Worm (Caenorhabditis elegans) whole organism, L1 larva: Measurements from ENCODE around the gene C04A11.1.

Experiments
- ceh-82 ChIP-seq, 3 experiments: fragments of 150-350 bp in 1 of 3; sonication (generic microtip) in 2 of 3; optimal IDR thresholded peaks; 2 replicates each; lab custom pipeline; 2014 to 2017; ENCODE audit warnings: missing biosample characterization in 3 of 3, missing genetic modification characterization in 3 of 3
- elt-2 ChIP-seq: sonication (generic microtip); optimal IDR thresholded peaks from 2 replicates; lab custom pipeline; 2016; ENCODE audit warnings: missing genetic modification characterization, mild to moderate bottlenecking, inconsistent platforms, missing compliant biosample characterization, missing genetic modification reagents
- ets-5 ChIP-seq: fragments of 200-800 bp; sonication (Bioruptor generic); IDR thresholded peaks from 2 replicates; pipeline ENCODE4 v1.3.6; 2022; ENCODE audit warnings: missing genetic modification characterization, missing compliant biosample characterization
- fos-1 ChIP-seq: fragments of 150-350 bp; optimal IDR thresholded peaks from 2 replicates; lab custom pipeline; 2014; ENCODE audit warnings: missing biosample characterization, missing genetic modification characterization
- mef-2 ChIP-seq: fragments of 150-350 bp; optimal IDR thresholded peaks from 2 replicates; lab custom pipeline; 2014; ENCODE audit warnings: missing biosample characterization, missing genetic modification characterization
- nhr-237 ChIP-seq: fragments of 150-350 bp; optimal IDR thresholded peaks from 2 replicates; lab custom pipeline; 2014; ENCODE audit warnings: missing biosample characterization, missing genetic modification characterization
- nhr-77 ChIP-seq: fragments of 150-350 bp; optimal IDR thresholded peaks from 2 replicates; lab custom pipeline; 2014; ENCODE audit warnings: missing biosample characterization, missing genetic modification characterization
- pax-3 ChIP-seq: fragments of 200-800 bp; sonication (Bioruptor generic); optimal IDR thresholded peaks from 2 replicates; lab custom pipeline; 2018; ENCODE audit warnings: mild to moderate bottlenecking, missing genetic modification characterization, moderate library complexity, missing compliant biosample characterization
- pqm-1 ChIP-seq: sonication (generic microtip); optimal IDR thresholded peaks from 3 replicates; lab custom pipeline; 2017; ENCODE audit warnings: missing biosample characterization, missing genetic modification characterization
- snpc-4 ChIP-seq: fragments of 150-350 bp; optimal IDR thresholded peaks from 2 replicates; lab custom pipeline; 2014; ENCODE audit warnings: missing biosample characterization, missing genetic modification characterization

- TF ChIP-seq nhr-77 (tag; lab: Kevin White, UChicago) (no peak), nhr-237 (tag; lab: Kevin White, UChicago) (no peak), ceh-82 (tag; optimal IDR thresholded peaks at IDR 0.05; lab: Kevin White, UChicago) (no peak), snpc-4 (no peak), mef-2 (no peak), fos-1 (tag; lab: Kevin White, UChicago) (no peak), elt-2 (tag; lab: Kevin White, UChicago) (no peak), ets-5 (GFP tag; lab: Robert Waterston, UW) (no peak), pax-3 (tag; lab: Kevin White, UChicago) (no peak), pqm-1 (no peak)
Observed at ce11 chrX:13650799-13651198, 9.5 kb upstream of the C04A11.1 start, which contains the start of gene C40C9.4.
